Worm (Caenorhabditis elegans) whole organism, young adult: ENCODE data around the gene dhs-28.

Experiments
- pha-4 ChIP-seq: fragments of 150-350 bp; sonication (generic microtip); optimal IDR thresholded peaks from 2 replicates; lab custom pipeline; 2014; ENCODE audit warnings: missing biosample characterization, missing genetic modification reagents, missing genetic modification characterization
- snpc-4 ChIP-seq, 5 experiments: fragments of 150-350 bp in 1 of 5; sonication (generic microtip) in 4 of 5; optimal IDR thresholded peaks; 2 replicates each; lab custom pipeline; 2014 to 2018; ENCODE audit warnings: missing genetic modification characterization in 5 of 5, missing biosample characterization in 3 of 5, antibody characterized with exemption in 2 of 5, mild to moderate bottlenecking in 2 of 5, missing compliant biosample characterization in 2 of 5, missing genotype in 2 of 5, moderate library complexity in 2 of 5, missing genetic modification reagents in 1 of 5

DNA sequence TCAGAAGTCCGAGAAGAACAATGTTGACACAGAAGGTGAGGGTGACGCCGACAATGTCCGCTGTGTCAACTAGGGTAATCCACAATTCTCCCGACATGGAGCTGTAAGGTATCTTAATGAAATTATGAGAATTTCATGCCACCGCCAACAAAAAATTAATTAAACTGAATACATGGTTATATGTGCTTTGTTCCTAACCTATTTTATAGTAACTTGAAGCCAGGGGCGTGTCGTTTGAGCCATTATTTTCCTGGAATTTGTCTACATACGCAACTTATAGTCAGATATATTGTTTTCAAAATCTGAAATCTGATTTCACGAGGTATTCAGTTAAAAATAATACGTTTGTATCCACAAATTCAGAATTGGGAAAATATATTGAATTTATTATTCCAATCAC, 47.6 kb downstream of the dhs-28 start, which contains the start of gene odr-10:
- TF ChIP-seq pha-4 (tag; lab: Kevin White, UChicago) (no peak), snpc-4 (GFP tag; optimal IDR thresholded peaks at IDR 0.05; lab: Kevin White, UChicago) (no peak), snpc-4 (tag; optimal IDR thresholded peaks at IDR 0.05; lab: Kevin White, UChicago) (no peak)
